Worm (Caenorhabditis elegans) whole organism, midembryonic: ENCODE measurements around the gene srh-245.

ENCODE experiments used
- T22C8.4 ChIP-seq: fragments of 200-800 bp; sonication (Bioruptor generic); IDR thresholded peaks from 2 replicates; pipeline ENCODE4 v1.3.6; 2022; ENCODE audit warnings: missing genetic modification characterization, missing compliant biosample characterization
- cog-1 ChIP-seq: sonication (generic microtip); optimal IDR thresholded peaks from 2 replicates; lab custom pipeline; 2016; ENCODE audit warnings: missing genetic modification characterization, missing compliant biosample characterization
- flt-1 ChIP-seq: fragments of 200-800 bp; sonication (Bioruptor generic); IDR thresholded peaks from 2 replicates; pipeline ENCODE4 v1.3.6; 2022; ENCODE audit warnings: missing genetic modification characterization, missing compliant biosample characterization
- klf-2 ChIP-seq: fragments of 200-800 bp; sonication (Bioruptor generic); conservative IDR thresholded peaks from 2 replicates; pipeline ENCODE4 v1.3.6; 2022; ENCODE audit warnings: missing genetic modification reagents, missing genetic modification characterization, missing compliant biosample characterization
- med-1 ChIP-seq: sonication (generic microtip); optimal IDR thresholded peaks from 2 replicates; lab custom pipeline; 2017; ENCODE audit warnings: missing genetic modification characterization, mild to moderate bottlenecking, missing compliant biosample characterization, antibody characterized with exemption, missing genetic modification reagents; ENCODE audit not compliant: insufficient read depth
- ref-1 ChIP-seq: fragments of 200-800 bp; sonication (Bioruptor generic); conservative IDR thresholded peaks from 2 replicates; pipeline ENCODE4 v1.3.6; 2022; ENCODE audit warnings: missing genetic modification reagents, missing genetic modification characterization, missing compliant biosample characterization
- tab-1 ChIP-seq: fragments of 200-800 bp; sonication (Bioruptor generic); IDR thresholded peaks from 2 replicates; pipeline ENCODE4 v1.3.6; 2022; ENCODE audit warnings: missing genetic modification characterization, missing compliant biosample characterization
- ztf-23 ChIP-seq: fragments of 200-800 bp; sonication (Bioruptor generic); IDR thresholded peaks from 2 replicates; pipeline ENCODE4 v1.3.6; 2022; ENCODE audit warnings: missing genetic modification reagents, missing genetic modification characterization, missing compliant biosample characterization
- ztf-29 ChIP-seq: fragments of 200-800 bp; sonication (Bioruptor generic); IDR thresholded peaks from 2 replicates; pipeline ENCODE4 v1.3.6; 2022; ENCODE audit warnings: missing genetic modification reagents, missing genetic modification characterization, missing compliant biosample characterization

The srh-245 gene

DNA sequence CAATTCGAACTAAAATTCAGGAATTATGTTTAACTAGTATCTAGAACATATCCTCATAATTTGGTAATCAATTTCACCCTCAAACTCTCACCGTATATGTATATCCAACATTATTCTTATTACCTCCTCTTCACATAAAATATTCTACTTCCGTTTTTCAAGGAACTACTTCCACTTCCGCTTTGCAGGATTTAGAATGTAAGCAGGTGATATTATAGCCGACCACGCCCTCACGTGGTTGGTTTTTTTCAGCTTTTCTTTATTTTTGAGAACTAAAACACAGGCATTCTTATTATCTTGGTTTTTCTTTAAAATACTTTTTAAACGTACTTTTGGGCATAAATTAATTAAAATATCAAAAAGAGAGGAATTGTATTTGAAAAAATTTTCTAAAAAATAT, 37.8 kb downstream of the srh-245 start:
- TF ChIP-seq flt-1 (GFP tag; lab: Robert Waterston, UW) = no peak
- TF ChIP-seq ztf-29 (GFP tag; lab: Robert Waterston, UW) = no peak
- TF ChIP-seq ref-1 (GFP tag; lab: Robert Waterston, UW) = no peak
- TF ChIP-seq ztf-23 = no peak
- TF ChIP-seq tab-1 = no peak
- TF ChIP-seq med-1 (GFP tag; lab: Kevin White, UChicago) = no peak
- no peak for TF ChIP-seq T22C8.4 (GFP tag; lab: Robert Waterston, UW)
- no peak for TF ChIP-seq cog-1 (tag; lab: Kevin White, UChicago)
- TF ChIP-seq klf-2 = no peak

- no peak for TF ChIP-seq ztf-29 (GFP tag; lab: Robert Waterston, UW)
Measured at ce11 chrV:615275-615674, 40.4 kb downstream of the srh-245 start, which contains the start of gene F48G7.13. Gene F48G7.13 (plus strand): TSS chrV:615575.

- no peak for TF ChIP-seq klf-2
- no peak for TF ChIP-seq T22C8.4 (GFP tag; lab: Robert Waterston, UW)
- no peak for TF ChIP-seq tab-1
- TF ChIP-seq ztf-23 = no peak
- TF ChIP-seq med-1 (GFP tag; lab: Kevin White, UChicago) = no peak
- no peak for TF ChIP-seq ztf-29 (GFP tag; lab: Robert Waterston, UW)
- TF ChIP-seq cog-1 (tag; lab: Kevin White, UChicago) = no peak
- no peak for TF ChIP-seq ref-1 (GFP tag; lab: Robert Waterston, UW)
- no peak for TF ChIP-seq flt-1 (GFP tag; lab: Robert Waterston, UW)
Measured at ce11 chrV:610217-610616, 45.5 kb downstream of the srh-245 start, which contains the start of gene nhr-90. Gene nhr-90 (plus strand): TSS chrV:610512.

DNA sequence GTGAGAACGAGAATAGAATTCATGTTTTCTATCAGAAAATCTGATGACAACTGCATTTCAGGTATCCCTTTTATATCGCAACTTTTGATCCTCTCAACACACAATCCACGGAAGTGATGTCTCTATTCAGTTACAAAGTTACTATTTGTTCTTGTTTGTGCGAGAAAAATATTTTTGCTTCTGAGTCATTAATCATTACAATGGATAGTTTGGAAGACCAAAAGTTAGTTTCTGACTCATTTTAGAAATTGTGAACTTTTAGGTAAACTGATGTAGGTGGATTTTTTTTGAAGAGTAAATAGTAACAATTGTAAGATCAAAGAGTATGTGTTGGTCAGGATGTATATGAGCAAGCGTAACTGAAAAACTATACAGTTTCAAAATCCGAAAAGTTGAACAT, 46.1 kb downstream of the srh-245 start, which contains the start of gene srlf-36:
TSS of gene srlf-36 (minus strand) at position 101 of the 400 bp plus-strand sequence.
- no peak for TF ChIP-seq flt-1 (GFP tag; lab: Robert Waterston, UW)
- TF ChIP-seq T22C8.4 (GFP tag; lab: Robert Waterston, UW) = no peak
- TF ChIP-seq ztf-23 = no peak
- no peak for TF ChIP-seq cog-1 (tag; lab: Kevin White, UChicago)
- TF ChIP-seq klf-2 = no peak
- TF ChIP-seq tab-1 = no peak
- no peak for TF ChIP-seq med-1 (GFP tag; lab: Kevin White, UChicago)
- no peak for TF ChIP-seq ztf-29 (GFP tag; lab: Robert Waterston, UW)
- TF ChIP-seq ref-1 (GFP tag; lab: Robert Waterston, UW) = no peak

DNA sequence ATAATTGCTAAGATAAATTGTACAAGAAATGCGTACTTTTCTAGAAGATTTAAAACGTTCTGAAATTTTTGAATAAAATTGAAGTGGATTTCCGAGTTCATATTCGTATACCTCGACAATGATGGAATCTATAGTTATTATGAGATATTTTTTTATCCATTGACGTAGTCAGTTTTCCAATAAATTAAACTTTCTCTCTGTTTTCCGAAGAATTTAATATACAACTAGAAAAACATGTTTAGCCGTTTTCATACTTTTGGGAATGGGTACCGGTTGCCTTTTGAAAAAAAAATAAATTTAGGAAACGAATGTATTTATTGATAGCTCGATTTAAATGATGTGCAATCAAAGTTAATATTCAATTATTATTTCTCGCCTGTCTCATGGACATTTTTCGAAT, 46.9 kb downstream of the srh-245 start, which contains the start of gene srw-109:
TSS of gene srw-109 (minus strand) at position 101 of the 400 bp plus-strand sequence.
- TF ChIP-seq ztf-29 (GFP tag; lab: Robert Waterston, UW) (no peak), T22C8.4 (GFP tag; lab: Robert Waterston, UW) (no peak), tab-1 (no peak), ref-1 (GFP tag; lab: Robert Waterston, UW) (no peak), flt-1 (GFP tag; lab: Robert Waterston, UW) (no peak), med-1 (GFP tag; lab: Kevin White, UChicago) (no peak), ztf-23 (no peak), klf-2 (no peak), cog-1 (tag; lab: Kevin White, UChicago) (no peak)
